Fruit fly (Drosophila melanogaster) Kc167 (cell line): ENCODE measurements around the gene scrt.

Experiments
- Myc ChIP-seq: fragments of >200 bp; optimal IDR thresholded peaks from 2 replicates; lab custom pipeline; 2017; ENCODE audit warnings: missing external identifiers
- Sin3A ChIP-seq: fragments of >200 bp; optimal IDR thresholded peaks from 2 replicates; lab custom pipeline; 2018; ENCODE audit warnings: missing external identifiers

DNA sequence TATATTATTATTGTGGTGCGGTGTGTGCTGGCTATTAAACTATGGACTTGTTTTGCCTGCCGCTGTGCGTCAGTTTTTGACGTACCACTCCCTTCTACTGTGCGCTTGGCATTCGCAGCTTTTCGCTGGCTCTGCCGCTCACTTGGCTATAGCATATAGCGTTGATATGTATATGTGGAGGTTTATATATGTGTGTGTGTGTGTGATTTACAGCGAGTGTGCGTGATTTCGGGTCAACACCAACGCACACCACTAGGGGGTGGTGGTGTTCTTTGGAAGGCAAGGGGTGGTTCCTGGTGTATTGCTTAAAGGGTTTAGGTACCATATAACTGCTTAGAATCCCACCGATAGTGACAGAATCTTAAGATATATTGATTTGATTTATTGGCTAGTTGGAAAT is 19.0 kb upstream of the scrt start, which contains the start of gene CG12605:
- TF ChIP-seq Myc (lab: Kevin White, UChicago) = no peak
- no peak for TF ChIP-seq Sin3A (lab: Kevin White, UChicago)
